Fruit fly (Drosophila melanogaster): ENCODE measurements around the gene up.

Gene up

DNA sequence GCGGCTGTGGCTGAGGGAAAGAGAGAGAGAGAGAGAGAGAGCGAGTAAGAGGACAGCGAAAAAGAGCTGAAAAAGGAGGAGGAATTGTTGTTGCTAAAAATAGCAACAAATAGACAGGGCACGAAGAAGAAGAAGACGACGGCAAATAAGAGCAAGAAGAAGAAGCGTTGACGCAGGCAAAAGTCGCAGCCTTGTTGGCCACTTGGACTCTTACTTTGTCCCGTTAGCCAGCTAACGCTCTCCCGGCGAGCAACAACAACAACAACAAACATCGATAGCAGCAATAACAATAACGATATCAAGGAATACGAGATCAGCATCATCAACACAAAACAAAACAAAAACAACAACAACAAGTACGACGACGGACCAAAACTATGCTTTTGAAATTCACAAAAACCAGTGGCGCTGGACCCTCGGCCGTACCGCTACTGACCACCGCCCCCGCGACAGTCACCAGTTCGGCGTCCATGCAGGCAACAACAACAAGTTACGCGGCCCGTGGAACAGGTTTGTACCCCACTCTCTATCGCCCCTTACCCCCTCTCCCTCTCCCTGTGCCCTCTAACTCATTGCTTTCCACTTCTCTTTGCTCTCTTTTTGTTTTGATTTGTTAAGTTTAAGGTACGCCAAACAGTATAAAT is 22.8 kb upstream of the up start:
- TF ChIP-seq GATAd (GFP tag; optimal IDR thresholded peaks at IDR 0.05) (no peak), Myc (optimal IDR thresholded peaks at IDR 0.05) (no peak), Rel (GFP tag; optimal IDR thresholded peaks at IDR 0.05) (no peak), Rel (tag; optimal IDR thresholded peaks at IDR 0.05) (no peak), Dif (GFP tag; optimal IDR thresholded peaks at IDR 0.05; ENCODE audit: partially characterized antibody) (peak; percentile 43), dl (GFP tag; optimal IDR thresholded peaks at IDR 0.05; ENCODE audit: insufficient read depth in 1 of 2, partially characterized antibody in 2 of 2) (peak in 1 of 2 experiments; percentile 32), foxo (GFP tag; optimal IDR thresholded peaks at IDR 0.05) (no peak), psq (GFP tag; optimal IDR thresholded peaks at IDR 0.05) (peak; percentile 30)

DNA sequence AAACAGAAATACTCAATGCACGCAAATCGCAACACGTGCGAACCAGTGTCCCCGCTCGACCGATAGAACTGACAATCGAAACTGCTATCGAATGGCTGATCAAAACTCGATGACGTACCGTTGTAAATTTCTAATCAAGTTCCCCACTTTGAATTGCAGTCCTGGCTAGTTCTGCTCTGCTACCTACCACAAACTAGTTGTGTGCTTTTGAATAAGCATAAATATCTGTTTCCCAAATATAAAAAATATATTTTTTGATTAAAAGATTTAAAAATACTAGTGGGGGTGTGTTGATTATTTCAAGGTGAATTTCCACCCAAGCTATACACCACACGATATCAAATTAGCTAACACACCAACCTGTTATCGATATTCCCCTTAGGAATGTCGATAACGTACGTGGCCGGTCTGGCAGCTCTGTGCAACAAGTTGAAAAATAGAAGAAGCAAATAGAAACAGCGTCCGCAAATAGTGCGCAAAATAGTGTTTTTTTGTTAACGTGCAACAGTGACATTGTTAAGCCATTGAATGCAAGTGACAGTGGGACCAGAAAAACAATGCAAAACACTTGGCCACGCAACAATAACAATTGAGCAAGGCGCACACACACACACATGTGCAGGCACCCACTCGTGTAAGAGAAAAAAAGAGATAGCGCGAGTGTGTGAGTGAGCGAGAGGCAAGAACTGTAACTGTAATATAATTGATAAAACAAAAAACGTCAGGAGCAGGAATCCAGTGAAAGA is 22.1 kb upstream of the up start, which contains the start of the genes CG2691 and NFAT:
Gene CG2691 (minus strand): TSS at position 75 of the 746 bp plus-strand sequence.
Gene NFAT (plus strand): TSS at position 412 of the 746 bp plus-strand sequence.
- TF ChIP-seq h (GFP tag; optimal IDR thresholded peaks at IDR 0.05) (peak; percentile 8), Myc (optimal IDR thresholded peaks at IDR 0.05) (peak; percentile 53), Jra (GFP tag; optimal IDR thresholded peaks at IDR 0.05) (no peak)

- TF ChIP-seq CG32264 (GFP tag; optimal IDR thresholded peaks at IDR 0.05) (peak; percentile 14), foxo (GFP tag; optimal IDR thresholded peaks at IDR 0.05) (peak in 1 of 2 experiments; percentile 90), Rel (GFP tag; optimal IDR thresholded peaks at IDR 0.05) (peak; percentile 36), Rel (tag; optimal IDR thresholded peaks at IDR 0.05) (peak; percentile 55), ey (GFP tag; optimal IDR thresholded peaks at IDR 0.05) (peak; percentile 84), usp (GFP tag; optimal IDR thresholded peaks at IDR 0.05) (no peak), h (GFP tag; optimal IDR thresholded peaks at IDR 0.05) (peak; percentile 87), Vsx2 (GFP tag; optimal IDR thresholded peaks at IDR 0.05; ENCODE audit: partially characterized antibody) (no peak), Sp1 (GFP tag; optimal IDR thresholded peaks at IDR 0.05) (peak; percentile 88), Dfd (GFP tag; optimal IDR thresholded peaks at IDR 0.05) (no peak), rgr (GFP tag; optimal IDR thresholded peaks at IDR 0.05) (peak; percentile 87), psq (GFP tag; optimal IDR thresholded peaks at IDR 0.05) (peak; percentile 56), dmrt93B (GFP tag; optimal IDR thresholded peaks at IDR 0.05) (no peak), jim (GFP tag; optimal IDR thresholded peaks at IDR 0.05) (no peak), HLH106 (tag; optimal IDR thresholded peaks at IDR 0.05) (peak; percentile 89), OdsH (GFP tag; optimal IDR thresholded peaks at IDR 0.05) (peak; percentile 80), Hr83 (GFP tag; optimal IDR thresholded peaks at IDR 0.05; ENCODE audit: poor library complexity, severe bottlenecking) (peak; percentile 2), lola (GFP tag; optimal IDR thresholded peaks at IDR 0.05) (no peak), br (GFP tag; optimal IDR thresholded peaks at IDR 0.05) (peak; percentile 85), Mio (GFP tag; optimal IDR thresholded peaks at IDR 0.05) (peak; percentile 16), dsf (GFP tag; optimal IDR thresholded peaks at IDR 0.05; ENCODE audit: borderline replicate concordance) (peak; percentile 53), pan (optimal IDR thresholded peaks at IDR 0.05) (no peak), fru (GFP tag; optimal IDR thresholded peaks at IDR 0.05) (peak; percentile 90), CG9705 (GFP tag; optimal IDR thresholded peaks at IDR 0.05) (peak; percentile 54), sv (GFP tag; optimal IDR thresholded peaks at IDR 0.05) (peak; percentile 55), woc (GFP tag; optimal IDR thresholded peaks at IDR 0.05) (peak; percentile 73)
These were observed 14.2 kb upstream of the up start, which contains the start of the genes tth and Tango2 for dm6 chrX:13616417-13617050. TSS of gene tth (minus strand) at chrX:13616586. TSS of gene Tango2 (plus strand) at chrX:13616989.

- peak; percentile 21 for TF ChIP-seq Dif (GFP tag; optimal IDR thresholded peaks at IDR 0.05; ENCODE audit: partially characterized antibody)
- TF ChIP-seq Sp1 (GFP tag; optimal IDR thresholded peaks at IDR 0.05): peak; percentile 22
- peak; percentile 81 for TF ChIP-seq psq (GFP tag; optimal IDR thresholded peaks at IDR 0.05)
- no peak for TF ChIP-seq Mio (GFP tag; optimal IDR thresholded peaks at IDR 0.05)
- no peak for TF ChIP-seq Dfd (GFP tag; optimal IDR thresholded peaks at IDR 0.05)
These were observed 13.6 kb upstream of the up start for dm6 chrX:13615992-13616391.

Measured in whole organism, wandering third instar larva.